Worm (Caenorhabditis elegans) whole organism, L3 larva: ENCODE data around the gene E02H1.5.
A peak's percentile ranks its signal among the peaks of the same experiment; 100 is the strongest.

Source experiments
- R02D3.7 ChIP-seq: fragments of 150-350 bp; optimal IDR thresholded peaks from 2 replicates; lab custom pipeline; 2014; ENCODE audit warnings: missing biosample characterization, missing genetic modification characterization
- aly-2 ChIP-seq: fragments of 150-350 bp; optimal IDR thresholded peaks from 2 replicates; lab custom pipeline; 2014; ENCODE audit warnings: missing biosample characterization, missing genetic modification characterization
- ceh-16 ChIP-seq: sonication (generic microtip); optimal IDR thresholded peaks from 2 replicates; lab custom pipeline; 2017; ENCODE audit warnings: missing biosample characterization, missing genetic modification characterization
- ceh-28 ChIP-seq: fragments of 150-350 bp; optimal IDR thresholded peaks from 2 replicates; lab custom pipeline; 2014; ENCODE audit warnings: missing biosample characterization, missing genetic modification reagents, missing genetic modification characterization
- ceh-82 ChIP-seq: fragments of 150-350 bp; optimal IDR thresholded peaks from 2 replicates; lab custom pipeline; 2014; ENCODE audit warnings: missing biosample characterization, missing genetic modification characterization
- ceh-9 ChIP-seq: sonication (generic microtip); optimal IDR thresholded peaks from 2 replicates; lab custom pipeline; 2018; ENCODE audit warnings: missing biosample characterization, missing genetic modification characterization
- daf-12 ChIP-seq: fragments of 150-350 bp; optimal IDR thresholded peaks from 2 replicates; lab custom pipeline; 2014; ENCODE audit warnings: missing biosample characterization, missing genetic modification reagents, missing genetic modification characterization
- egl-27 ChIP-seq: sonication (generic microtip); optimal IDR thresholded peaks from 4 replicates; lab custom pipeline; 2017; ENCODE audit warnings: missing biosample characterization, missing genetic modification reagents, missing genetic modification characterization
- egl-5 ChIP-seq: fragments of 150-350 bp; optimal IDR thresholded peaks from 2 replicates; lab custom pipeline; 2017; ENCODE audit warnings: missing biosample characterization, missing genetic modification reagents, missing genetic modification characterization, inconsistent platforms
- elt-1 ChIP-seq: fragments of 150-350 bp; optimal IDR thresholded peaks from 2 replicates; lab custom pipeline; 2014; ENCODE audit warnings: missing biosample characterization, missing genetic modification characterization
- elt-2 ChIP-seq: sonication (generic microtip); optimal IDR thresholded peaks from 2 replicates; lab custom pipeline; 2016; ENCODE audit warnings: missing genetic modification reagents, mild to moderate bottlenecking, missing genetic modification characterization, missing compliant biosample characterization
- elt-3 ChIP-seq, 3 experiments: fragments of 150-350 bp in 1 of 3; sonication (generic microtip) in 2 of 3; optimal IDR thresholded peaks; 2 replicates in 2 of 3; 4 replicates in 1 of 3; lab custom pipeline; 2014 to 2017; ENCODE audit warnings: missing biosample characterization in 3 of 3, missing genetic modification characterization in 3 of 3
- eor-1 ChIP-seq, 2 experiments: fragments of 150-350 bp; optimal IDR thresholded peaks; 2 replicates each; lab custom pipeline; 2014 to 2018; ENCODE audit warnings: missing biosample characterization in 2 of 2, missing genetic modification characterization in 2 of 2
- fos-1 ChIP-seq: fragments of 150-350 bp; optimal IDR thresholded peaks from 2 replicates; lab custom pipeline; 2014; ENCODE audit warnings: missing biosample characterization, missing genetic modification characterization
- hmg-11 ChIP-seq: sonication (generic microtip); optimal IDR thresholded peaks from 2 replicates; lab custom pipeline; 2016; ENCODE audit warnings: missing genetic modification characterization, missing compliant biosample characterization
- lin-15B ChIP-seq: fragments of 150-350 bp; optimal IDR thresholded peaks from 2 replicates; lab custom pipeline; 2014; ENCODE audit warnings: missing biosample characterization, missing genetic modification characterization
- lin-39 ChIP-seq: fragments of 150-350 bp; optimal IDR thresholded peaks from 2 replicates; lab custom pipeline; 2018; ENCODE audit warnings: missing biosample characterization, missing genetic modification reagents, missing genetic modification characterization
- lsy-12 ChIP-seq: sonication (generic microtip); optimal IDR thresholded peaks from 2 replicates; lab custom pipeline; 2016; ENCODE audit warnings: mild to moderate bottlenecking, missing genetic modification characterization, missing compliant biosample characterization
- mml-1 ChIP-seq: fragments of 150-350 bp; sonication (generic microtip); optimal IDR thresholded peaks from 3 replicates; lab custom pipeline; 2014; ENCODE audit warnings: missing biosample characterization, missing genetic modification characterization
- nfya-1 ChIP-seq: sonication (generic microtip); optimal IDR thresholded peaks from 2 replicates; lab custom pipeline; 2017; ENCODE audit warnings: missing genetic modification characterization, mild to moderate bottlenecking, missing compliant biosample characterization, antibody characterized with exemption, moderate library complexity; ENCODE audit not compliant: insufficient read depth
- nhr-11 ChIP-seq: fragments of 150-350 bp; optimal IDR thresholded peaks from 2 replicates; lab custom pipeline; 2014; ENCODE audit warnings: missing biosample characterization, missing genetic modification characterization
- nhr-12 ChIP-seq: fragments of 150-350 bp; optimal IDR thresholded peaks from 2 replicates; lab custom pipeline; 2014; ENCODE audit warnings: missing biosample characterization, missing genetic modification characterization
- nhr-23 ChIP-seq: fragments of 150-350 bp; optimal IDR thresholded peaks from 2 replicates; lab custom pipeline; 2014; ENCODE audit warnings: missing biosample characterization, missing genetic modification reagents, missing genetic modification characterization
- nhr-237 ChIP-seq: fragments of 150-350 bp; optimal IDR thresholded peaks from 2 replicates; lab custom pipeline; 2014; ENCODE audit warnings: missing biosample characterization, missing genetic modification characterization
- nhr-25 ChIP-seq: sonication (generic microtip); optimal IDR thresholded peaks from 2 replicates; lab custom pipeline; 2017; ENCODE audit warnings: missing biosample characterization, missing genetic modification characterization
- nhr-28 ChIP-seq: fragments of 150-350 bp; optimal IDR thresholded peaks from 2 replicates; lab custom pipeline; 2014; ENCODE audit warnings: missing biosample characterization, missing genetic modification characterization
- nhr-43 ChIP-seq: sonication (generic microtip); optimal IDR thresholded peaks from 2 replicates; lab custom pipeline; 2016; ENCODE audit warnings: mild to moderate bottlenecking, missing genetic modification characterization, missing compliant biosample characterization; ENCODE audit not compliant: poor library complexity, severe bottlenecking
- nhr-67 ChIP-seq: fragments of 150-350 bp; optimal IDR thresholded peaks from 2 replicates; lab custom pipeline; 2014; ENCODE audit warnings: missing biosample characterization, missing genetic modification characterization
- nhr-76 ChIP-seq: fragments of 150-350 bp; sonication (generic microtip); optimal IDR thresholded peaks from 5 replicates; lab custom pipeline; 2014; ENCODE audit warnings: missing biosample characterization, missing genetic modification characterization
- nhr-77 ChIP-seq: fragments of 150-350 bp; optimal IDR thresholded peaks from 2 replicates; lab custom pipeline; 2014; ENCODE audit warnings: missing biosample characterization, missing genetic modification characterization
- pha-4 ChIP-seq: fragments of 150-350 bp; optimal IDR thresholded peaks from 2 replicates; lab custom pipeline; 2014; ENCODE audit warnings: missing biosample characterization, missing genetic modification reagents, missing genetic modification characterization
- pqm-1 ChIP-seq: fragments of 150-350 bp; optimal IDR thresholded peaks from 2 replicates; lab custom pipeline; 2017; ENCODE audit warnings: missing biosample characterization, missing genetic modification characterization, inconsistent platforms
- skn-1 ChIP-seq: fragments of 150-350 bp; optimal IDR thresholded peaks from 2 replicates; lab custom pipeline; 2014; ENCODE audit warnings: missing biosample characterization, missing genetic modification characterization
- snpc-4 ChIP-seq: fragments of 150-350 bp; optimal IDR thresholded peaks from 2 replicates; lab custom pipeline; 2014; ENCODE audit warnings: missing biosample characterization, missing genetic modification characterization
- tbx-2 ChIP-seq: sonication (generic microtip); optimal IDR thresholded peaks from 2 replicates; lab custom pipeline; 2016; ENCODE audit warnings: mild to moderate bottlenecking, missing genetic modification characterization, missing compliant biosample characterization
- unc-62 ChIP-seq: fragments of 150-350 bp; sonication (generic microtip); optimal IDR thresholded peaks from 4 replicates; lab custom pipeline; 2014; ENCODE audit warnings: missing biosample characterization, missing genetic modification reagents, missing genetic modification characterization
- ztf-4 ChIP-seq: fragments of 150-350 bp; optimal IDR thresholded peaks from 2 replicates; lab custom pipeline; 2014; ENCODE audit warnings: missing biosample characterization, missing genetic modification characterization

E02H1.5 gene

ce11 chrII:9556582-9556981 lies 38.4 kb upstream of the E02H1.5 start:
- TF ChIP-seq nhr-23 (tag; lab: Kevin White, UChicago): no peak
- TF ChIP-seq eor-1 (tag; optimal IDR thresholded peaks at IDR 0.05; lab: Kevin White, UChicago): no peak
- no peak for TF ChIP-seq nhr-25
- TF ChIP-seq R02D3.7: no peak
- no peak for TF ChIP-seq ztf-4
- no peak for TF ChIP-seq elt-2 (tag; lab: Kevin White, UChicago)
- TF ChIP-seq elt-3 (tag; optimal IDR thresholded peaks at IDR 0.05; lab: Kevin White, UChicago): no peak
- no peak for TF ChIP-seq ceh-9
- TF ChIP-seq egl-27 (tag; lab: Kevin White, UChicago): no peak
- TF ChIP-seq nhr-237 (tag; lab: Kevin White, UChicago): no peak

ce11 chrII:9557437-9558150 lies 37.4 kb upstream of the E02H1.5 start, which contains the start of gene zfp-2:
TSS of gene zfp-2 (plus strand) at chrII:9557650.
- TF ChIP-seq hmg-11 (tag; lab: Kevin White, UChicago) (peak; percentile 74), nhr-12 (tag; lab: Kevin White, UChicago) (no peak), ceh-82 (tag; lab: Kevin White, UChicago) (no peak), R02D3.7 (peak; percentile 75), lin-15B (tag; lab: Kevin White, UChicago) (peak; percentile 27), tbx-2 (tag; lab: Kevin White, UChicago) (no peak), nhr-77 (tag; lab: Kevin White, UChicago) (no peak), nfya-1 (tag; lab: Kevin White, UChicago) (peak; percentile 43)

- TF ChIP-seq ceh-28 (tag; lab: Kevin White, UChicago) (no peak), eor-1 (tag; optimal IDR thresholded peaks at IDR 0.05; lab: Kevin White, UChicago) (no peak), pha-4 (tag; lab: Kevin White, UChicago) (no peak), daf-12 (tag; lab: Kevin White, UChicago) (no peak), egl-27 (tag; lab: Kevin White, UChicago) (no peak), skn-1 (tag; lab: Kevin White, UChicago) (no peak), lin-39 (no peak), lsy-12 (tag; lab: Kevin White, UChicago) (no peak), unc-62 (no peak), nhr-12 (tag; lab: Kevin White, UChicago) (no peak), mml-1 (no peak), ceh-82 (tag; lab: Kevin White, UChicago) (no peak), nhr-76 (no peak), fos-1 (no peak)
Measured at ce11 chrII:9558906-9559305, 36.1 kb upstream of the E02H1.5 start.

ce11 chrII:9559929-9560328 lies 35.1 kb upstream of the E02H1.5 start, which contains the start of gene F35H8.4:
TSS of gene F35H8.4 (minus strand) at chrII:9560029.
- TF ChIP-seq nhr-77 (tag; lab: Kevin White, UChicago) (no peak), ceh-82 (tag; lab: Kevin White, UChicago) (no peak), unc-62 (no peak), pqm-1 (tag; lab: Kevin White, UChicago) (no peak), nhr-43 (tag; lab: Kevin White, UChicago) (no peak), ztf-4 (no peak), nhr-76 (no peak), lin-39 (no peak), nhr-23 (tag; lab: Kevin White, UChicago) (no peak), nhr-28 (no peak), mml-1 (no peak), nhr-67 (tag; lab: Kevin White, UChicago) (no peak), nhr-25 (no peak), aly-2 (no peak), eor-1 (tag; optimal IDR thresholded peaks at IDR 0.05; lab: Kevin White, UChicago) (no peak), snpc-4 (tag; lab: Kevin White, UChicago) (no peak), nhr-11 (tag; lab: Kevin White, UChicago) (no peak), nfya-1 (tag; lab: Kevin White, UChicago) (no peak)

DNA sequence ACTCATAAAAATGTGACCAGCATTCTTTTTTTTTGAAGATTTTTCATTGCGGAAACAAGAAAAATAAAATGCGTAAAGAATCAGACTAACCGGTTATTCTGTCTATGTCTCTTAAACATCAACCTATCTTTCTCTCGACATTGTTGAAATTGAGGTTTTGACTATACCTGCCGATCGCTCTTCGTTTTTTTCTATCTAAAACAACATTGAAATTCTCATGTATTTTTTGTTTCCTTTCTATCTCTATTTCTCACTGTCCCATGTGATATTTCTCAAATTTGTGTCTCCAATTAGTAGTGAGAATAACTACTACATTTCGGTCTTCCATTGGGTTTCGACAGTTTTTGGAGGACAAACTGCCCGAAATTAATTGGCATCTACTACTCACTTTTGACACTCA lies 34.1 kb upstream of the E02H1.5 start:
- TF ChIP-seq nhr-23 (tag; lab: Kevin White, UChicago) (peak; percentile 10), nhr-25 (peak; percentile 75), egl-27 (tag; lab: Kevin White, UChicago) (no peak), nhr-43 (tag; lab: Kevin White, UChicago) (peak; percentile 9), unc-62 (no peak), R02D3.7 (no peak), ceh-82 (tag; lab: Kevin White, UChicago) (no peak), egl-5 (no peak), ceh-28 (tag; lab: Kevin White, UChicago) (no peak), elt-1 (tag; lab: Kevin White, UChicago) (no peak), ceh-16 (tag; lab: Kevin White, UChicago) (no peak)
